Fruit fly (Drosophila melanogaster) whole organism, embryonic: Measurements from ENCODE around the gene CG6574.

Source experiments
- CG10543 ChIP-seq: fragments of 200-800 bp; sonication (Bioruptor generic); optimal IDR thresholded peaks from 3 replicates; lab custom pipeline; 2017; ENCODE audit warnings: missing biosample characterization, mild to moderate bottlenecking, missing genetic modification characterization, moderate library complexity
- CG12155 ChIP-seq: fragments of 200-800 bp; sonication (Bioruptor generic); optimal IDR thresholded peaks from 3 replicates; lab custom pipeline; 2016; ENCODE audit warnings: missing biosample characterization, missing genetic modification characterization
- CG12942 ChIP-seq: fragments of 200-800 bp; sonication (Bioruptor generic); optimal IDR thresholded peaks from 3 replicates; lab custom pipeline; 2016; ENCODE audit warnings: missing biosample characterization, missing genetic modification characterization
- CG13123 ChIP-seq: fragments of 200-800 bp; sonication (Bioruptor generic); optimal IDR thresholded peaks from 2 replicates; lab custom pipeline; 2016; ENCODE audit warnings: missing biosample characterization, missing genetic modification characterization
- CG15011 ChIP-seq: fragments of 200-800 bp; sonication (Bioruptor generic); optimal IDR thresholded peaks from 3 replicates; lab custom pipeline; 2018; ENCODE audit warnings: missing biosample characterization, mild to moderate bottlenecking, missing genetic modification characterization
- CG16813 ChIP-seq: fragments of 200-800 bp; sonication (Bioruptor generic); IDR thresholded peaks from 3 replicates; pipeline ENCODE4 v1.3.6; 2022; ENCODE audit warnings: missing biosample characterization, missing genetic modification characterization; ENCODE audit not compliant: partially characterized antibody
- CG1792 ChIP-seq: fragments of 200-800 bp; sonication (Bioruptor generic); optimal IDR thresholded peaks from 2 replicates; lab custom pipeline; 2016; ENCODE audit warnings: missing biosample characterization, missing genetic modification characterization
- CG3065 ChIP-seq: fragments of 200-800 bp; sonication (Bioruptor generic); optimal IDR thresholded peaks from 2 replicates; lab custom pipeline; 2016; ENCODE audit warnings: missing biosample characterization, missing genetic modification characterization
- CG32767 ChIP-seq: fragments of 200-800 bp; sonication (Bioruptor generic); IDR thresholded peaks from 2 replicates; pipeline ENCODE4 v1.3.6; 2022; ENCODE audit warnings: missing biosample characterization, missing genetic modification characterization
- CG4820 ChIP-seq: fragments of 200-800 bp; sonication (Bioruptor generic); optimal IDR thresholded peaks from 3 replicates; lab custom pipeline; 2016; ENCODE audit warnings: missing biosample characterization, missing genetic modification characterization
- CG9609 ChIP-seq: fragments of 200-800 bp; sonication (Bioruptor generic); optimal IDR thresholded peaks from 3 replicates; lab custom pipeline; 2016; ENCODE audit warnings: missing biosample characterization, missing genetic modification characterization
- D ChIP-seq, 2 experiments: fragments of 200-800 bp in 1 of 2; fragments of >200 bp in 1 of 2; sonication (Bioruptor generic) in 1 of 2; optimal IDR thresholded peaks; 2 replicates in 1 of 2; 3 replicates in 1 of 2; lab custom pipeline; 2017; ENCODE audit warnings: mild to moderate bottlenecking in 1 of 2, missing biosample characterization in 1 of 2, missing genetic modification characterization in 1 of 2, missing genetic modification reagents in 1 of 2
- D19A ChIP-seq: fragments of 200-800 bp; optimal IDR thresholded peaks from 3 replicates; lab custom pipeline; 2019; ENCODE audit warnings: missing biosample characterization, mild to moderate bottlenecking, missing genetic modification characterization, moderate library complexity
- Ets65A ChIP-seq: fragments of 200-800 bp; sonication (Bioruptor generic); peaks from one replicate; lab custom pipeline; 2016; ENCODE audit warnings: missing biosample characterization, missing genetic modification characterization
- Hand ChIP-seq: fragments of 200-800 bp; sonication (Bioruptor generic); optimal IDR thresholded peaks from 2 replicates; lab custom pipeline; 2017; ENCODE audit warnings: mild to moderate bottlenecking, missing biosample characterization, missing genetic modification reagents, missing genetic modification characterization
- Hey ChIP-seq: fragments of 200-800 bp; sonication (Bioruptor generic); optimal IDR thresholded peaks from 3 replicates; lab custom pipeline; 2018; ENCODE audit warnings: missing biosample characterization, mild to moderate bottlenecking, missing genetic modification characterization
- MESR4 ChIP-seq: fragments of 200-800 bp; sonication (Bioruptor generic); optimal IDR thresholded peaks from 2 replicates; lab custom pipeline; 2018; ENCODE audit warnings: missing biosample characterization, mild to moderate bottlenecking, missing genetic modification characterization, moderate library complexity
- Myb ChIP-seq: fragments of 200-800 bp; sonication (Bioruptor generic); optimal IDR thresholded peaks from 2 replicates; lab custom pipeline; 2016; ENCODE audit warnings: missing biosample characterization, missing genetic modification characterization
- Neu2 ChIP-seq: fragments of 200-800 bp; sonication (Bioruptor generic); optimal IDR thresholded peaks from 3 replicates; lab custom pipeline; 2016; ENCODE audit warnings: missing biosample characterization, missing genetic modification characterization, borderline replicate concordance
- Nf-YA ChIP-seq: fragments of 200-800 bp; sonication (Bioruptor generic); IDR thresholded peaks from 2 replicates; pipeline ENCODE4 v1.3.6; 2022; ENCODE audit warnings: missing biosample characterization, missing genetic modification characterization
- NfI ChIP-seq: fragments of 200-800 bp; sonication (Bioruptor generic); optimal IDR thresholded peaks from 3 replicates; lab custom pipeline; 2018; ENCODE audit warnings: missing biosample characterization, mild to moderate bottlenecking, missing genetic modification characterization, moderate library complexity
- Sox102F ChIP-seq: fragments of 200-800 bp; sonication (Bioruptor generic); optimal IDR thresholded peaks from 2 replicates; lab custom pipeline; 2018; ENCODE audit warnings: missing biosample characterization, mild to moderate bottlenecking, missing genetic modification characterization, moderate library complexity
- TFAM ChIP-seq: fragments of 200-800 bp; sonication (Bioruptor generic); optimal IDR thresholded peaks from 2 replicates; lab custom pipeline; 2017; ENCODE audit warnings: missing biosample characterization, missing genetic modification characterization, inconsistent platforms
- Trl ChIP-seq, 3 experiments: fragments of >200 bp in 2 of 3; fragments of 200-800 bp in 1 of 3; sonication (Bioruptor generic) in 1 of 3; optimal IDR thresholded peaks; 2 replicates in 1 of 3; 3 replicates in 2 of 3; lab custom pipeline; 2016 to 2017; ENCODE audit warnings: missing biosample characterization in 1 of 3, missing genetic modification characterization in 1 of 3
- bsh ChIP-seq, 2 experiments: fragments of 200-800 bp; sonication (Bioruptor generic); optimal IDR thresholded peaks; 2 replicates each; lab custom pipeline; 2017 to 2018; ENCODE audit warnings: mild to moderate bottlenecking in 2 of 2, missing biosample characterization in 2 of 2, missing genetic modification characterization in 2 of 2, moderate library complexity in 1 of 2
- cad ChIP-seq: fragments of >200 bp; optimal IDR thresholded peaks from 2 replicates; lab custom pipeline; 2017; ENCODE audit warnings: missing biosample characterization, missing genetic modification characterization
- crp ChIP-seq, 2 experiments: fragments of 200-800 bp; sonication (Bioruptor generic); optimal IDR thresholded peaks; 2 replicates in 1 of 2; 3 replicates in 1 of 2; lab custom pipeline; 2017; ENCODE audit warnings: missing biosample characterization in 2 of 2, missing genetic modification characterization in 2 of 2, mild to moderate bottlenecking in 1 of 2, moderate library complexity in 1 of 2
- cwo ChIP-seq: fragments of 200-800 bp; sonication (Bioruptor generic); optimal IDR thresholded peaks from 3 replicates; lab custom pipeline; 2017; ENCODE audit warnings: missing biosample characterization, missing genetic modification characterization, mild to moderate bottlenecking, moderate library complexity, missing genetic modification reagents
- da ChIP-seq: fragments of 200-800 bp; sonication (Bioruptor generic); optimal IDR thresholded peaks from 2 replicates; lab custom pipeline; 2016; ENCODE audit warnings: missing biosample characterization, missing genetic modification characterization
- esg ChIP-seq: fragments of 200-800 bp; sonication (Bioruptor generic); conservative IDR thresholded peaks from 2 replicates; pipeline ENCODE4 v1.3.6; 2022; ENCODE audit warnings: missing biosample characterization, missing genetic modification characterization
- gcm ChIP-seq: fragments of 200-800 bp; sonication (Bioruptor generic); optimal IDR thresholded peaks from 2 replicates; lab custom pipeline; 2019; ENCODE audit warnings: missing biosample characterization, mild to moderate bottlenecking, missing genetic modification characterization, moderate library complexity
- gem ChIP-seq: fragments of 200-800 bp; sonication (Bioruptor generic); optimal IDR thresholded peaks from 2 replicates; lab custom pipeline; 2019; ENCODE audit warnings: missing biosample characterization, mild to moderate bottlenecking, missing genetic modification characterization, moderate library complexity
- gfzf ChIP-seq: fragments of 200-800 bp; sonication (Bioruptor generic); optimal IDR thresholded peaks from 2 replicates; lab custom pipeline; 2016; ENCODE audit warnings: missing biosample characterization, mild to moderate bottlenecking, missing genetic modification characterization, moderate library complexity
- gsb-n ChIP-seq: fragments of 200-800 bp; sonication (Bioruptor generic); optimal IDR thresholded peaks from 3 replicates; lab custom pipeline; 2018; ENCODE audit warnings: missing biosample characterization, mild to moderate bottlenecking, missing genetic modification characterization
- kah ChIP-seq: fragments of 200-800 bp; sonication (Bioruptor generic); optimal IDR thresholded peaks from 2 replicates; lab custom pipeline; 2018; ENCODE audit warnings: missing biosample characterization, mild to moderate bottlenecking, missing genetic modification characterization
- kni ChIP-seq: fragments of 200-800 bp; sonication (Bioruptor generic); optimal IDR thresholded peaks from 3 replicates; lab custom pipeline; 2017; ENCODE audit warnings: mild to moderate bottlenecking, missing biosample characterization, missing genetic modification reagents, missing genetic modification characterization
- mam ChIP-seq: fragments of 200-800 bp; sonication (Bioruptor generic); optimal IDR thresholded peaks from 3 replicates; lab custom pipeline; 2016; ENCODE audit warnings: missing biosample characterization, missing genetic modification characterization
- oc ChIP-seq: fragments of 200-800 bp; sonication (Bioruptor generic); optimal IDR thresholded peaks from 2 replicates; lab custom pipeline; 2018; ENCODE audit warnings: missing biosample characterization, mild to moderate bottlenecking, missing genetic modification characterization, moderate library complexity
- pfk ChIP-seq: fragments of 200-800 bp; sonication (Bioruptor generic); optimal IDR thresholded peaks from 2 replicates; lab custom pipeline; 2018; ENCODE audit warnings: missing biosample characterization, mild to moderate bottlenecking, missing genetic modification characterization, moderate library complexity
- phol ChIP-seq: fragments of 200-800 bp; sonication (Bioruptor generic); optimal IDR thresholded peaks from 3 replicates; lab custom pipeline; 2018; ENCODE audit warnings: missing biosample characterization, mild to moderate bottlenecking, missing genetic modification characterization, moderate library complexity
- pum ChIP-seq: fragments of 200-800 bp; sonication (Bioruptor generic); optimal IDR thresholded peaks from 2 replicates; lab custom pipeline; 2016; ENCODE audit warnings: missing biosample characterization, missing genetic modification characterization
- row ChIP-seq: fragments of 200-800 bp; sonication (Bioruptor generic); IDR thresholded peaks from 3 replicates; pipeline ENCODE4 v1.3.6; 2022; ENCODE audit warnings: missing biosample characterization, missing genetic modification characterization
- sd ChIP-seq: fragments of 200-800 bp; sonication (Bioruptor generic); optimal IDR thresholded peaks from 3 replicates; lab custom pipeline; 2018; ENCODE audit warnings: missing biosample characterization, mild to moderate bottlenecking, missing genetic modification characterization, moderate library complexity
- sens-2 ChIP-seq: fragments of 200-800 bp; sonication (Bioruptor generic); IDR thresholded peaks from 2 replicates; pipeline ENCODE4 v1.3.6; 2022; ENCODE audit warnings: missing biosample characterization, missing genetic modification characterization
- seq ChIP-seq: fragments of 200-800 bp; sonication (Bioruptor generic); IDR thresholded peaks from 2 replicates; pipeline ENCODE4 v1.3.6; 2022; ENCODE audit warnings: missing biosample characterization, missing genetic modification characterization
- stwl ChIP-seq: fragments of 200-800 bp; sonication (Bioruptor generic); optimal IDR thresholded peaks from 3 replicates; lab custom pipeline; 2018; ENCODE audit warnings: missing biosample characterization, mild to moderate bottlenecking, missing genetic modification characterization, moderate library complexity
- trem ChIP-seq: fragments of 200-800 bp; optimal IDR thresholded peaks from 3 replicates; lab custom pipeline; 2019; ENCODE audit warnings: missing biosample characterization, mild to moderate bottlenecking, missing genetic modification characterization, moderate library complexity
- yki ChIP-seq: fragments of >200 bp; optimal IDR thresholded peaks from 3 replicates; lab custom pipeline; 2018

The CG6574 gene

DNA sequence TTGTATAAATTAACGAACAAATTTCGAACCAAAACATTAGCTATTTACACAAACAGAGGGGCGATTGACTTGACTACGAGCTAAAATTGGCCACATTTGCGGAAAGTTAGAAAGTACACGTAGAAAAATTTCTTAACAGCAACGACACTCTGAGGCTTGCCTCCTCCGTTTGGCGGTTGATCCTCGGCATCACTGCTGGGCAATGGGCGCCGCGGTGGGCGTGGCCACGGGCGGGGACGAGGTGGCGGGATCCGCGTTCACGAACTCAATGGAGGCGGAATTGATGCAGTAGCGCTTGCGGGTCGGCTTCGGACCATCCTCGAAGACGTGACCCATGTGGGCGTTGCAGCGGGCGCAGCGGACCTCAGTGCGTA lies 645 bp upstream of the CG6574 start (continued):
- TF ChIP-seq D19A, result no peak
- no peak for TF ChIP-seq gfzf
- no peak for TF ChIP-seq CG16813 (GFP tag; lab: Robert Waterston, UW)
- TF ChIP-seq CG12155, result no peak
- TF ChIP-seq CG3065 (GFP tag; lab: Kevin White, UChicago), result no peak
- TF ChIP-seq Ets65A (GFP tag; lab: Kevin White, UChicago), result peak; percentile 82
- no peak for TF ChIP-seq CG15011 (GFP tag; lab: Kevin White, UChicago)
- TF ChIP-seq bsh (GFP tag; optimal IDR thresholded peaks at IDR 0.05; lab: Kevin White, UChicago), result no peak
- TF ChIP-seq Nf-YA (GFP tag; lab: Robert Waterston, UW), result no peak
- no peak for TF ChIP-seq gem
- TF ChIP-seq pum (GFP tag; lab: Kevin White, UChicago), result no peak
- peak; percentile 20 for TF ChIP-seq CG9609
- TF ChIP-seq sens-2 (GFP tag; lab: Robert Waterston, UW), result no peak
- no peak for TF ChIP-seq NfI (GFP tag; lab: Kevin White, UChicago)
- no peak for TF ChIP-seq mam (GFP tag; lab: Kevin White, UChicago)
- TF ChIP-seq Trl (optimal IDR thresholded peaks at IDR 0.05; lab: Kevin White, UChicago), result no peak
- peak; percentile 46 for TF ChIP-seq Trl (GFP tag; optimal IDR thresholded peaks at IDR 0.05; lab: Kevin White, UChicago)
- no peak for TF ChIP-seq kah (GFP tag; lab: Kevin White, UChicago)
- TF ChIP-seq seq (GFP tag; lab: Robert Waterston, UW), result no peak
- no peak for TF ChIP-seq TFAM (GFP tag; lab: Kevin White, UChicago)

DNA sequence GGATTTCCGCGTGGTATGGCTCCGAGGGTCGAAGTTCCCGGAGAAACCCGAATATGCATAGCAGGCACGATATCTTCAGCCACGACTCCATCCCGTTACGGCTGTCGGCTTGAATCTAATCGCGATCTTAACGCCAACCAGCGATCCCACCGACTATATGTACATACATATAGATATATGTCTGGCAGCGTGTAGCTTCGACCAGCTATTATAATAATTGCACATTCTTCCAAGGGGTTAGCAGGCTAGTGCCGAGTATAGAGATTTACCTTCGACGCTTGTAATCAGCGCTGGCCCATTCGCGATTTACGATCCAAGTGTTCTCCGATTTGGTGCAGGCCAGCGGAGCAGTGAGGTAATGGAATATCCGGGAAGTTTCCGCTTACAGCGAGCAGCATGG lies 3.1 kb downstream of the CG6574 start, which contains the start of gene CG14694:
CG14694 (minus strand) TSS at position 101 of the 400 bp plus-strand sequence.
- TF ChIP-seq yki (lab: Kevin White, UChicago) (no peak), cwo (GFP tag; lab: Kevin White, UChicago) (no peak), CG4820 (GFP tag; lab: Kevin White, UChicago) (no peak), CG13123 (GFP tag; lab: Kevin White, UChicago) (no peak), gsb-n (tag; lab: Kevin White, UChicago) (no peak), gcm (no peak), sens-2 (GFP tag; lab: Robert Waterston, UW) (no peak), NfI (GFP tag; lab: Kevin White, UChicago) (no peak), CG32767 (no peak), row (GFP tag; lab: Robert Waterston, UW) (no peak), esg (GFP tag; lab: Robert Waterston, UW) (no peak), sd (tag; lab: Kevin White, UChicago) (no peak), da (no peak)

DNA sequence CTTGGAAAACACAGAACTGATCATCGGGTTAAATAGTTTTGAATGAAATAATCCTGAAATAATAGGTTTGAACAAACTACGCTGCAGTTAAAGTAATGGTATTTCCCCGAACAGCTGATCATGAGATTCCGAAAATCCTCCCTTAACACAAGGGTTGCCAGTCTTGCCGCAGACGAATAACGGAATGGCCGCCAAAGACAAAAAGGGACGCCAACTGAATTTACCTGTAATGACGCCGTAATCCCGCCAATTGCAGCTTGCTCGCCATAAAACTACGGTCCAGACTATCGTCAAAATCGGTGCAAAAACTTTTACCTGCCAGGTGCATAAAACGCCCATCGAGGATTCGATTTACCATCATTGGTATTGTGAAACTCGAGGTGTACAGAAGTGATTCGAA lies 6.2 kb downstream of the CG6574 start, which contains the start of gene CG4570:
CG4570 (plus strand) TSS at position 190 of the 400 bp plus-strand sequence.
- no peak for TF ChIP-seq CG12942 (GFP tag; lab: Kevin White, UChicago)
- TF ChIP-seq Hey, result no peak
- TF ChIP-seq phol, result peak; percentile 74
- no peak for TF ChIP-seq CG10543
- no peak for TF ChIP-seq CG1792 (GFP tag; lab: Kevin White, UChicago)
- no peak for TF ChIP-seq kni (GFP tag; lab: Kevin White, UChicago)
- TF ChIP-seq Neu2, result no peak
- no peak for TF ChIP-seq oc (tag; lab: Kevin White, UChicago)
- peak; percentile 29 for TF ChIP-seq MESR4 (GFP tag; lab: Kevin White, UChicago)
- TF ChIP-seq cad (GFP tag; lab: Kevin White, UChicago), result peak; percentile 62
- peak; percentile 13 for TF ChIP-seq D (optimal IDR thresholded peaks at IDR 0.05; lab: Kevin White, UChicago)
- no peak for TF ChIP-seq D (GFP tag; optimal IDR thresholded peaks at IDR 0.05; lab: Kevin White, UChicago)
- peak; percentile 14; the same call in 1 of the 2 replicates for TF ChIP-seq seq (GFP tag; lab: Robert Waterston, UW)
- TF ChIP-seq crp (GFP tag; optimal IDR thresholded peaks at IDR 0.05; lab: Kevin White, UChicago), result peak in 1 of 2 experiments; percentile 76
- peak; percentile 5 for TF ChIP-seq stwl (tag; lab: Kevin White, UChicago)
- TF ChIP-seq Sox102F, result no peak
- peak; percentile 48 for TF ChIP-seq trem (tag; lab: Kevin White, UChicago)
- TF ChIP-seq Myb (GFP tag; lab: Kevin White, UChicago), result no peak
- TF ChIP-seq CG12155, result no peak
- TF ChIP-seq pfk, result no peak
- TF ChIP-seq Hand (GFP tag; lab: Kevin White, UChicago), result no peak
